Worm (Caenorhabditis elegans) whole organism, midembryonic: ENCODE measurements around the gene K04G7.1.

Experiments
- T22C8.4 ChIP-seq: fragments of 200-800 bp; sonication (Bioruptor generic); IDR thresholded peaks from 2 replicates; pipeline ENCODE4 v1.3.6; 2022; ENCODE audit warnings: missing genetic modification characterization, missing compliant biosample characterization
- cog-1 ChIP-seq: sonication (generic microtip); optimal IDR thresholded peaks from 2 replicates; lab custom pipeline; 2016; ENCODE audit warnings: missing genetic modification characterization, missing compliant biosample characterization
- flt-1 ChIP-seq: fragments of 200-800 bp; sonication (Bioruptor generic); IDR thresholded peaks from 2 replicates; pipeline ENCODE4 v1.3.6; 2022; ENCODE audit warnings: missing genetic modification characterization, missing compliant biosample characterization
- klf-2 ChIP-seq: fragments of 200-800 bp; sonication (Bioruptor generic); conservative IDR thresholded peaks from 2 replicates; pipeline ENCODE4 v1.3.6; 2022; ENCODE audit warnings: missing genetic modification reagents, missing genetic modification characterization, missing compliant biosample characterization
- med-1 ChIP-seq: sonication (generic microtip); optimal IDR thresholded peaks from 2 replicates; lab custom pipeline; 2017; ENCODE audit warnings: missing genetic modification characterization, mild to moderate bottlenecking, missing compliant biosample characterization, antibody characterized with exemption, missing genetic modification reagents; ENCODE audit not compliant: insufficient read depth
- ref-1 ChIP-seq: fragments of 200-800 bp; sonication (Bioruptor generic); conservative IDR thresholded peaks from 2 replicates; pipeline ENCODE4 v1.3.6; 2022; ENCODE audit warnings: missing genetic modification reagents, missing genetic modification characterization, missing compliant biosample characterization
- tab-1 ChIP-seq: fragments of 200-800 bp; sonication (Bioruptor generic); IDR thresholded peaks from 2 replicates; pipeline ENCODE4 v1.3.6; 2022; ENCODE audit warnings: missing genetic modification characterization, missing compliant biosample characterization
- ztf-23 ChIP-seq: fragments of 200-800 bp; sonication (Bioruptor generic); IDR thresholded peaks from 2 replicates; pipeline ENCODE4 v1.3.6; 2022; ENCODE audit warnings: missing genetic modification reagents, missing genetic modification characterization, missing compliant biosample characterization
- ztf-29 ChIP-seq: fragments of 200-800 bp; sonication (Bioruptor generic); IDR thresholded peaks from 2 replicates; pipeline ENCODE4 v1.3.6; 2022; ENCODE audit warnings: missing genetic modification reagents, missing genetic modification characterization, missing compliant biosample characterization

The K04G7.1 gene

DNA sequence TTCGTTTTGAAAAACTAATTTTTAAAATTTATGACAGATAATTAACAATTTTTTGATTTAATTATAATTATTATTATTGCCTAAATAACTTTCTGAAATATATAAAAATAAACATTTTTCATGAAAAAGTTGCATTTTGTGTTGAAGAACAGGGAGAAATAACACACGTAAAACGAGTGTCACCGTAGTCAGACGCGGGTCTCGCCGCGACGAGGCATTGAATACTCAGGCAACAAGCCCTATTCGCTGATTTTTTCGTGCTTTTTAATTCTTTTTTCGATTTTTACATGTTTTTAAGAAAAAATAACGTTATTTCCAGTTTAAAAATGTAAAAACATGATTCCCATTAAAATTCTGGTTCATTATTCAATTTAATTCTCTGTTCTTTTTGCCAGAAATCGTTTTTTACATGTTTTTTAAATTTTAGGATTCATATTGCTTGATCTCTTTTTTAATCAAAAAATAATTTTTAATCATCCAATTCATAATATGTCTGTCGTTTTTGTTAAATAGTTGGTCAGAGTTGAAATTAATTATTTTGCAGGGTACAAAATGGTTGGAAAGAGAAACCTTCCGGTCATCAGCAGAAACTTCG is 45.5 kb downstream of the K04G7.1 start, which contains the start of gene rpl-6:
Gene rpl-6 (plus strand): TSS at position 545 of the 595 bp plus-strand sequence.
- TF ChIP-seq tab-1 (GFP tag; lab: Robert Waterston, UW) (no peak), T22C8.4 (GFP tag; lab: Robert Waterston, UW) (no peak), med-1 (no peak), flt-1 (GFP tag; lab: Robert Waterston, UW) (0 out of 2 replicates have a peak, but pooled peaks have one; percentile 13), klf-2 (GFP tag; lab: Robert Waterston, UW) (no peak), ztf-23 (GFP tag; lab: Robert Waterston, UW) (0 out of 2 replicates have a peak, but pooled peaks have one; percentile 28), cog-1 (tag; lab: Kevin White, UChicago) (peak; percentile 66), ref-1 (GFP tag; lab: Robert Waterston, UW) (no peak), ztf-29 (GFP tag; lab: Robert Waterston, UW) (peak; percentile 61; the same call in 1 of the 2 replicates)

DNA sequence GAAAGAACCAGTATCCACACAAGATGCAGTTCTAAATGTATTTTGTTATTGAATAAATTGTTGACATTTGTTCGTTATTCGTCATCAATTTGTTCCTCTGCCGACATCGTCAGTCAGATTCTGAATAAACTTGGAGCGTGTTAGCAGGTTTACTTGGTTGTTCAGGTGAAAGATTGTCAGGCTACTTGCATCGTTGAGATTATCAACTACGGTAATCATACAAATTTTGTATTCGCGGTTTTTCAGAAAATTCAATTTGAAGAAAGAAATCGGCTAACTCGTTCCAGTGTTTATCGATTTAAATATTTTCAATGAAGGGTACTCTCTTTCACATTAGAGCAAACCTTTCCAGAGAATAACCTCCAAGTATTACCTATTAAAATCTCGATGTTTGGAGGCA is 47.2 kb downstream of the K04G7.1 start, which contains the start of gene R151.2:
Gene R151.2 (plus strand): TSS at position 247 of the 400 bp plus-strand sequence.
- no peak for TF ChIP-seq klf-2 (GFP tag; lab: Robert Waterston, UW)
- TF ChIP-seq tab-1 (GFP tag; lab: Robert Waterston, UW): no peak
- no peak for TF ChIP-seq ztf-29 (GFP tag; lab: Robert Waterston, UW)
- TF ChIP-seq cog-1 (tag; lab: Kevin White, UChicago): no peak

DNA sequence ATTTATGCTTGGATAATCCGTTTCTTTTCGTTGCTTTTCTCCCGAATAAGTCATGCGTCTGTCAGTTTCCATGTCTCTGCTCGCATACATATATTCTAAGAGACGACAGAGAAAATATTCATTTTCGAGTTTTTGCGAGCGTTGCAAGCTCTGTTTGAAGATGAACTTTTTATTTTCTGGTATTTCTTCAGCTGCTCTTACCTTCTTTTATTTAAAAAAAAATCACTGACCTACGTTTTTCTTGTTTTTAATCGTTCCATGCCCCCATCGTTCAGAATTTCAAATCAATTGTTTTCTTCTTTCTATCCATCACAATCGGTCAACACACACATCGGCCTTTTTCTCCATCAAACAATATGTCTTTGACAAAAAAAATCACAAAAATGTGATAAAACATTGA is 48.0 kb downstream of the K04G7.1 start:
- TF ChIP-seq klf-2 (GFP tag; lab: Robert Waterston, UW) (no peak), ref-1 (GFP tag; lab: Robert Waterston, UW) (no peak), flt-1 (GFP tag; lab: Robert Waterston, UW) (no peak), cog-1 (tag; lab: Kevin White, UChicago) (no peak), tab-1 (GFP tag; lab: Robert Waterston, UW) (no peak), med-1 (no peak), ztf-23 (GFP tag; lab: Robert Waterston, UW) (no peak), ztf-29 (GFP tag; lab: Robert Waterston, UW) (no peak), T22C8.4 (GFP tag; lab: Robert Waterston, UW) (no peak)

DNA sequence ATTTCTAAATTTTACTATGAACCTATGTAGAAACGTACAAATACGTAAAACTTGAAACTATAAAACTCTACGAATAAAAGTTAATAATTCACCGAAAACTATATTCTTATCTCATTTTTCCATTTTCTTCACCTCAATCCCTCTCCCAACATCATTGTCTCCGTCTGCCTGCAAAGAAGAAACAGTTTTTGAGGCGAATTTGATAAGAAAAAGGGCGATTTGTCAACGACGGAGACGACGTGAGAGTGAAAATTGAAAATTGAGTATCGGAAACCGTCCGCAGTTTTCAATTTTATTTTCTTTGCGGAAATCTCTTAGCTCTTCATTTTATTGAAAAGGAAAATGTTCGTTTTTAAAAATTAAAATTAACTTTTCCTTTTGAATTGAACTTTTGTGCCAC is 49.5 kb downstream of the K04G7.1 start:
- TF ChIP-seq med-1: no peak
- no peak for TF ChIP-seq T22C8.4 (GFP tag; lab: Robert Waterston, UW)
- TF ChIP-seq ref-1 (GFP tag; lab: Robert Waterston, UW): no peak
- TF ChIP-seq flt-1 (GFP tag; lab: Robert Waterston, UW): no peak
- no peak for TF ChIP-seq cog-1 (tag; lab: Kevin White, UChicago)
- TF ChIP-seq tab-1 (GFP tag; lab: Robert Waterston, UW): no peak
- no peak for TF ChIP-seq klf-2 (GFP tag; lab: Robert Waterston, UW)
- TF ChIP-seq ztf-29 (GFP tag; lab: Robert Waterston, UW): no peak
- TF ChIP-seq ztf-23 (GFP tag; lab: Robert Waterston, UW): no peak
